Fruit fly (Drosophila melanogaster): ENCODE results near the gene alpha4GT1.

The alpha4GT1 gene

dm6 chr2L:3055710-3056447 is 32.9 kb upstream of the alpha4GT1 start (continued):
- no peak for TF ChIP-seq yki (optimal IDR thresholded peaks at IDR 0.05)
- no peak for TF ChIP-seq CG17186 (GFP tag; optimal IDR thresholded peaks at IDR 0.05)
- TF ChIP-seq CG6272 (GFP tag; IDR thresholded peaks at IDR 0.05) = no peak
- peak; percentile 55; the same call in 1 of the 2 replicates for TF ChIP-seq CG9932 (GFP tag; IDR thresholded peaks at IDR 0.05)
- TF ChIP-seq CG10959 (GFP tag; IDR thresholded peaks at IDR 0.05) = no peak
- no peak for TF ChIP-seq CG11560 (tag; IDR thresholded peaks at IDR 0.05)
- TF ChIP-seq CG31224 (GFP tag; IDR thresholded peaks at IDR 0.05) = no peak
- peak; percentile 67 for TF ChIP-seq slbo (GFP tag; IDR thresholded peaks at IDR 0.05)
- TF ChIP-seq fd102C (GFP tag; optimal IDR thresholded peaks at IDR 0.05) = no peak
- TF ChIP-seq sim (GFP tag; IDR thresholded peaks at IDR 0.05) = no peak
- TF ChIP-seq Hr78 (GFP tag; optimal IDR thresholded peaks at IDR 0.05) = peak in 1 of 2 experiments; percentile 6
- no peak for TF ChIP-seq Blimp-1 (GFP tag; optimal IDR thresholded peaks at IDR 0.05)
- no peak for TF ChIP-seq dimm (GFP tag; IDR thresholded peaks at IDR 0.05)
- peak; percentile 13 for TF ChIP-seq CG2712 (tag; optimal IDR thresholded peaks at IDR 0.05)
- peak; percentile 31 for TF ChIP-seq jumu (GFP tag; optimal IDR thresholded peaks at IDR 0.05)
- TF ChIP-seq CG4328 (GFP tag; optimal IDR thresholded peaks at IDR 0.05) = no peak
- no peak for TF ChIP-seq CG4730 (GFP tag; IDR thresholded peaks at IDR 0.05)
- no peak for TF ChIP-seq ash1 (GFP tag; optimal IDR thresholded peaks at IDR 0.05)
- peak; percentile 43 for TF ChIP-seq CG12391 (tag; optimal IDR thresholded peaks at IDR 0.05)
- TF ChIP-seq CG30431 (GFP tag; optimal IDR thresholded peaks at IDR 0.05) = no peak
- no peak for TF ChIP-seq sqz (GFP tag; optimal IDR thresholded peaks at IDR 0.05)
- TF ChIP-seq Hmx (GFP tag; optimal IDR thresholded peaks at IDR 0.05) = no peak
- TF ChIP-seq CG7987 (GFP tag; optimal IDR thresholded peaks at IDR 0.05) = peak; percentile 91
- no peak for TF ChIP-seq CG2875 (GFP tag; optimal IDR thresholded peaks at IDR 0.05)
- TF ChIP-seq Meics (GFP tag; optimal IDR thresholded peaks at IDR 0.05) = peak; percentile 72
- TF ChIP-seq nerfin-2 (GFP tag; IDR thresholded peaks at IDR 0.05; ENCODE audit: partially characterized antibody) = no peak
- no peak for TF ChIP-seq Myb (GFP tag; optimal IDR thresholded peaks at IDR 0.05)
- peak; percentile 28 for TF ChIP-seq maf-S (GFP tag; optimal IDR thresholded peaks at IDR 0.05)
- TF ChIP-seq inv (GFP tag; IDR thresholded peaks at IDR 0.05; ENCODE audit: partially characterized antibody) = no peak
- TF ChIP-seq CG10274 (GFP tag; optimal IDR thresholded peaks at IDR 0.05) = peak; percentile 62
- TF ChIP-seq dmrt11E (tag; optimal IDR thresholded peaks at IDR 0.05) = peak; percentile 10
- TF ChIP-seq CG4854 (GFP tag; optimal IDR thresholded peaks at IDR 0.05) = no peak
- no peak for TF ChIP-seq CG17568 (GFP tag; optimal IDR thresholded peaks at IDR 0.05)
- TF ChIP-seq otp (GFP tag; IDR thresholded peaks at IDR 0.05) = no peak
- no peak for TF ChIP-seq CG30020 (tag; optimal IDR thresholded peaks at IDR 0.05)
- no peak for TF ChIP-seq CG3726 (GFP tag; IDR thresholded peaks at IDR 0.05)
- peak; percentile 53; the same call in 2 of the 3 replicates for TF ChIP-seq dysf (GFP tag; IDR thresholded peaks at IDR 0.05)
- no peak for TF ChIP-seq HmgD (GFP tag; optimal IDR thresholded peaks at IDR 0.05)
- peak; percentile 45 for TF ChIP-seq phol (tag; optimal IDR thresholded peaks at IDR 0.05)
- TF ChIP-seq Hr39 (optimal IDR thresholded peaks at IDR 0.05) = no peak
- TF ChIP-seq Usf (GFP tag; optimal IDR thresholded peaks at IDR 0.05) = peak; percentile 53
- TF ChIP-seq CG15514 (GFP tag; optimal IDR thresholded peaks at IDR 0.05) = no peak
- TF ChIP-seq CG13123 (GFP tag; optimal IDR thresholded peaks at IDR 0.05) = no peak
- TF ChIP-seq B-H1 (GFP tag; IDR thresholded peaks at IDR 0.05) = no peak
- no peak for TF ChIP-seq Bteb2 (GFP tag; optimal IDR thresholded peaks at IDR 0.05)
- TF ChIP-seq bigmax (GFP tag; optimal IDR thresholded peaks at IDR 0.05) = no peak
- no peak for TF ChIP-seq Dfd (GFP tag; optimal IDR thresholded peaks at IDR 0.05)
- TF ChIP-seq Gsc (GFP tag; IDR thresholded peaks at IDR 0.05) = no peak
- TF ChIP-seq CG6175 (GFP tag; IDR thresholded peaks at IDR 0.05) = no peak
- TF ChIP-seq CG18764 (GFP tag; optimal IDR thresholded peaks at IDR 0.05) = no peak
- peak; percentile 52 for TF ChIP-seq mam (GFP tag; optimal IDR thresholded peaks at IDR 0.05)

Data from whole organism, embryonic.